Fruit fly (Drosophila melanogaster): Measurements from ENCODE around the gene Flad1.

The Flad1 gene

dm6 chrX:12891322-12892159, 11.8 kb downstream of the Flad1 start (continued):
- peak; percentile 76 for TF ChIP-seq OdsH (GFP tag; optimal IDR thresholded peaks at IDR 0.05)
- TF ChIP-seq esn (GFP tag; optimal IDR thresholded peaks at IDR 0.05): peak; percentile 70
- peak; percentile 62 for TF ChIP-seq Hr4 (GFP tag; optimal IDR thresholded peaks at IDR 0.05)
- peak; percentile 61 for TF ChIP-seq dsx (GFP tag; optimal IDR thresholded peaks at IDR 0.05; ENCODE audit: poor library complexity, severe bottlenecking)
- peak; percentile 64 for TF ChIP-seq CG11762 (GFP tag; optimal IDR thresholded peaks at IDR 0.05; ENCODE audit: insufficient read depth)
- peak; percentile 66 for TF ChIP-seq CG15336 (GFP tag; IDR thresholded peaks at IDR 0.05)
- peak; percentile 61 for TF ChIP-seq Met (GFP tag; optimal IDR thresholded peaks at IDR 0.05)
- TF ChIP-seq acj6 (GFP tag; optimal IDR thresholded peaks at IDR 0.05): peak; percentile 65
- TF ChIP-seq CG4318 (GFP tag; optimal IDR thresholded peaks at IDR 0.05): peak; percentile 73
- no peak for TF ChIP-seq Hr38 (GFP tag; optimal IDR thresholded peaks at IDR 0.05)
- peak; percentile 71 for TF ChIP-seq CG8119 (GFP tag; IDR thresholded peaks at IDR 0.05)
- TF ChIP-seq Hr39 (GFP tag; optimal IDR thresholded peaks at IDR 0.05): peak; percentile 47
- TF ChIP-seq salr (GFP tag; optimal IDR thresholded peaks at IDR 0.05): peak; percentile 17 to 59
- TF ChIP-seq Eip78C (GFP tag): peak; percentile 95
- peak; percentile 71 for TF ChIP-seq pdm3 (GFP tag; optimal IDR thresholded peaks at IDR 0.05)
- TF ChIP-seq fd85E (GFP tag; optimal IDR thresholded peaks at IDR 0.05): no peak
- peak; percentile 21 for TF ChIP-seq vri (GFP tag; optimal IDR thresholded peaks at IDR 0.05)
- peak; percentile 76 for TF ChIP-seq CG6276 (GFP tag; optimal IDR thresholded peaks at IDR 0.05)
- TF ChIP-seq CG6808 (GFP tag; optimal IDR thresholded peaks at IDR 0.05): peak; percentile 85

DNA sequence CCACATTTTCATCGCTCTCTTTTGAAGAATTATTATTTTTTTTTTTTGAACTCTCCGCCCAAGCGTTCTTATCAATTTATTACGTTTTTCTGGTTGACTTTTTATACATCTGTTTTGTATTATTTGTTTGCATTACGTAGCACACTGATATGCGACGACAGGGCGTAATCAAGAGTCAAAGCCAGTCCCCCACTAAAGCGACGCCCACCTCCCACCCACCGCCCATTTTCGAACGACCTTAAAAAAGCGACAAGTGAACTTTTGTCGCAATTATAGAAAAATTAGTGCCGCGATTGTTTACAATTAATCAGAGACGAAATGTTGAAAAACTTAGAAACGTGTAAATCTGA, 12.5 kb downstream of the Flad1 start:
- TF ChIP-seq esn (GFP tag; optimal IDR thresholded peaks at IDR 0.05) (no peak), CG10669 (GFP tag; optimal IDR thresholded peaks at IDR 0.05) (no peak), CG6854 (GFP tag; optimal IDR thresholded peaks at IDR 0.05) (no peak), CG16779 (tag; optimal IDR thresholded peaks at IDR 0.05) (no peak), CG8632 (GFP tag; optimal IDR thresholded peaks at IDR 0.05) (no peak), Hr4 (GFP tag; optimal IDR thresholded peaks at IDR 0.05) (no peak), eg (GFP tag; IDR thresholded peaks at IDR 0.05) (peak; percentile 40; the same call in 1 of the 3 replicates), salr (GFP tag; optimal IDR thresholded peaks at IDR 0.05) (no peak), CG6808 (GFP tag; optimal IDR thresholded peaks at IDR 0.05) (no peak), Hr38 (GFP tag; optimal IDR thresholded peaks at IDR 0.05) (no peak), achi (GFP tag; optimal IDR thresholded peaks at IDR 0.05) (no peak), svp (GFP tag) (peak; percentile 64), CG6163 (GFP tag; IDR thresholded peaks at IDR 0.05) (peak; percentile 20; the same call in 1 of the 3 replicates), Sox15 (GFP tag; optimal IDR thresholded peaks at IDR 0.05) (no peak), fkh (GFP tag; optimal IDR thresholded peaks at IDR 0.05) (peak; percentile 20), CG3032 (tag; optimal IDR thresholded peaks at IDR 0.05) (peak; percentile 10), CG11902 (GFP tag; optimal IDR thresholded peaks at IDR 0.05) (no peak), vri (GFP tag; optimal IDR thresholded peaks at IDR 0.05) (peak; percentile 73), CG11762 (GFP tag; optimal IDR thresholded peaks at IDR 0.05; ENCODE audit: insufficient read depth) (no peak), net (GFP tag; optimal IDR thresholded peaks at IDR 0.05) (no peak), Gug (GFP tag; IDR thresholded peaks at IDR 0.05) (0 out of 2 replicates have a peak, but pooled peaks have one; percentile 9), CG6276 (GFP tag; optimal IDR thresholded peaks at IDR 0.05) (no peak), lz (GFP tag; optimal IDR thresholded peaks at IDR 0.05) (no peak), acj6 (GFP tag; optimal IDR thresholded peaks at IDR 0.05) (no peak), CG6792 (GFP tag; optimal IDR thresholded peaks at IDR 0.05) (no peak), ss (GFP tag; optimal IDR thresholded peaks at IDR 0.05) (no peak), CG7368 (GFP tag; optimal IDR thresholded peaks at IDR 0.05) (no peak), Blimp-1 (GFP tag; optimal IDR thresholded peaks at IDR 0.05) (no peak)
